Worm (Caenorhabditis elegans) whole organism, L4 larva: ENCODE data around the gene npl-10.

Experiments used
- D1046.2 ChIP-seq: fragments of 200-800 bp; sonication (Bioruptor generic); IDR thresholded peaks from 2 replicates; pipeline ENCODE4 v1.3.6; 2022; ENCODE audit warnings: missing genetic modification characterization, missing compliant biosample characterization
- Y75B8A.6 ChIP-seq: fragments of 200-800 bp; sonication (Bioruptor generic); IDR thresholded peaks from 2 replicates; pipeline ENCODE4 v1.3.6; 2022; ENCODE audit warnings: missing genetic modification reagents, missing genetic modification characterization, missing compliant biosample characterization
- aha-1 ChIP-seq: fragments of 150-350 bp; peaks from one replicate; lab custom pipeline; 2014; ENCODE audit warnings: missing biosample characterization, missing genetic modification characterization
- ceh-20 ChIP-seq: fragments of 200-800 bp; sonication (Bioruptor generic); IDR thresholded peaks from 2 replicates; pipeline ENCODE4 v1.3.6; 2022; ENCODE audit warnings: missing genetic modification reagents, missing genetic modification characterization, missing compliant biosample characterization
- ceh-62 ChIP-seq: sonication (generic microtip); optimal IDR thresholded peaks from 2 replicates; lab custom pipeline; 2017; ENCODE audit warnings: missing biosample characterization, missing genetic modification characterization
- ces-1 ChIP-seq: fragments of 150-350 bp; sonication (generic microtip); optimal IDR thresholded peaks from 4 replicates; lab custom pipeline; 2014; ENCODE audit warnings: missing biosample characterization, missing genetic modification reagents, missing genetic modification characterization
- daf-16 ChIP-seq, 3 experiments: sonication (generic microtip); optimal IDR thresholded peaks; 2 replicates each; lab custom pipeline; 2016 to 2017; ENCODE audit warnings: missing genetic modification characterization in 3 of 3, missing genetic modification reagents in 3 of 3, mild to moderate bottlenecking in 2 of 3, missing compliant biosample characterization in 2 of 3, missing biosample characterization in 1 of 3, moderate library complexity in 1 of 3
- dmd-6 ChIP-seq: fragments of 200-800 bp; sonication (Bioruptor generic); IDR thresholded peaks from 2 replicates; pipeline ENCODE4 v1.3.6; 2022; ENCODE audit warnings: missing genetic modification reagents, missing genetic modification characterization, missing compliant biosample characterization
- dmd-8 ChIP-seq: fragments of 200-800 bp; sonication (Bioruptor generic); IDR thresholded peaks from 2 replicates; pipeline ENCODE4 v1.3.6; 2022; ENCODE audit warnings: missing genetic modification characterization, missing compliant biosample characterization
- duxl-1 ChIP-seq: sonication (generic microtip); optimal IDR thresholded peaks from 2 replicates; lab custom pipeline; 2016; ENCODE audit warnings: mild to moderate bottlenecking, missing genetic modification characterization, moderate library complexity, missing compliant biosample characterization; ENCODE audit not compliant: poor library complexity
- dve-1 ChIP-seq: sonication (generic microtip); optimal IDR thresholded peaks from 2 replicates; lab custom pipeline; 2017; ENCODE audit warnings: antibody characterized with exemption, mild to moderate bottlenecking, missing genetic modification characterization, missing compliant biosample characterization; ENCODE audit not compliant: insufficient read depth
- fkh-10 ChIP-seq: fragments of 150-350 bp; optimal IDR thresholded peaks from 2 replicates; lab custom pipeline; 2014; ENCODE audit warnings: missing biosample characterization, missing genetic modification reagents, missing genetic modification characterization
- fos-1 ChIP-seq: fragments of 150-350 bp; optimal IDR thresholded peaks from 2 replicates; lab custom pipeline; 2014; ENCODE audit warnings: missing biosample characterization, missing genetic modification characterization
- hif-1 ChIP-seq, 2 experiments: sonication (generic microtip); optimal IDR thresholded peaks; 2 replicates each; lab custom pipeline; 2016 to 2017; ENCODE audit warnings: missing compliant biosample characterization in 2 of 2, missing genetic modification characterization in 2 of 2, missing genetic modification reagents in 2 of 2, missing genotype in 2 of 2, mild to moderate bottlenecking in 1 of 2
- hlh-11 ChIP-seq: fragments of 200-800 bp; sonication (Bioruptor generic); optimal IDR thresholded peaks from 2 replicates; lab custom pipeline; 2018; ENCODE audit warnings: mild to moderate bottlenecking, missing genetic modification characterization, missing compliant biosample characterization
- hlh-30 ChIP-seq: sonication (generic microtip); optimal IDR thresholded peaks from 2 replicates; lab custom pipeline; 2017; ENCODE audit warnings: antibody characterized with exemption, mild to moderate bottlenecking, missing genetic modification characterization, missing compliant biosample characterization; ENCODE audit not compliant: insufficient read depth
- jun-1 ChIP-seq: fragments of 150-350 bp; optimal IDR thresholded peaks from 2 replicates; lab custom pipeline; 2014; ENCODE audit warnings: missing biosample characterization, missing genetic modification reagents, missing genetic modification characterization
- lim-7 ChIP-seq: fragments of 200-800 bp; sonication (Bioruptor generic); IDR thresholded peaks from 2 replicates; pipeline ENCODE4 v1.3.6; 2022; ENCODE audit warnings: missing genetic modification characterization, missing compliant biosample characterization
- madf-5 ChIP-seq, 2 experiments: fragments of 200-800 bp; sonication (Bioruptor generic); IDR thresholded peaks; 2 replicates each; pipeline ENCODE4 v1.3.6; 2022; ENCODE audit warnings: missing compliant biosample characterization in 2 of 2, missing genetic modification characterization in 2 of 2
- mdl-1 ChIP-seq, 2 experiments: fragments of 150-350 bp in 1 of 2; sonication (generic microtip) in 1 of 2; optimal IDR thresholded peaks; 2 replicates each; lab custom pipeline; 2014 to 2017; ENCODE audit warnings: missing biosample characterization in 2 of 2, missing genetic modification characterization in 2 of 2
- mdt-29 ChIP-seq: fragments of 200-800 bp; sonication (Bioruptor generic); IDR thresholded peaks from 2 replicates; pipeline ENCODE4 v1.3.6; 2022; ENCODE audit warnings: missing genetic modification reagents, missing genetic modification characterization, missing compliant biosample characterization
- mes-2 ChIP-seq: sonication (generic microtip); optimal IDR thresholded peaks from 2 replicates; lab custom pipeline; 2016; ENCODE audit warnings: missing genotype, mild to moderate bottlenecking, missing genetic modification characterization, missing compliant biosample characterization; ENCODE audit not compliant: poor library complexity, severe bottlenecking
- mxl-3 ChIP-seq: fragments of 200-800 bp; sonication (Bioruptor generic); optimal IDR thresholded peaks from 2 replicates; lab custom pipeline; 2018; ENCODE audit warnings: mild to moderate bottlenecking, missing genetic modification characterization, missing compliant biosample characterization
- nhr-10 ChIP-seq: fragments of 150-350 bp; optimal IDR thresholded peaks from 2 replicates; lab custom pipeline; 2014; ENCODE audit warnings: missing biosample characterization, missing genetic modification characterization
- nhr-111 ChIP-seq: fragments of 200-800 bp; sonication (Bioruptor generic); optimal IDR thresholded peaks from 2 replicates; lab custom pipeline; 2018; ENCODE audit warnings: mild to moderate bottlenecking, missing genetic modification characterization, missing compliant biosample characterization
- nhr-237 ChIP-seq: sonication (generic microtip); optimal IDR thresholded peaks from 2 replicates; lab custom pipeline; 2017; ENCODE audit warnings: missing biosample characterization, missing genetic modification characterization
- nhr-28 ChIP-seq: fragments of 150-350 bp; optimal IDR thresholded peaks from 2 replicates; lab custom pipeline; 2014; ENCODE audit warnings: missing biosample characterization, missing genetic modification characterization
- nhr-77 ChIP-seq: fragments of 150-350 bp; optimal IDR thresholded peaks from 2 replicates; lab custom pipeline; 2014; ENCODE audit warnings: missing biosample characterization, missing genetic modification characterization
- pha-4 ChIP-seq, 2 experiments: fragments of 150-350 bp in 1 of 2; fragments of 200-800 bp in 1 of 2; sonication (Bioruptor generic) in 1 of 2; IDR thresholded peaks in 1 of 2; optimal IDR thresholded peaks in 1 of 2; 2 replicates each; pipeline versions ENCODE4 v1.3.6 to Lab custom; 2014 to 2022; ENCODE audit warnings: missing genetic modification characterization in 2 of 2, missing genetic modification reagents in 2 of 2, missing biosample characterization in 1 of 2, missing compliant biosample characterization in 1 of 2
- php-3 ChIP-seq: fragments of 200-800 bp; sonication (Bioruptor generic); IDR thresholded peaks from 2 replicates; pipeline ENCODE4 v1.3.6; 2022; ENCODE audit warnings: missing genetic modification reagents, missing genetic modification characterization, missing compliant biosample characterization
- pqm-1 ChIP-seq: sonication (generic microtip); optimal IDR thresholded peaks from 2 replicates; lab custom pipeline; 2017; ENCODE audit warnings: missing biosample characterization, missing genetic modification characterization
- set-16 ChIP-seq: fragments of 200-800 bp; sonication (Bioruptor generic); IDR thresholded peaks from 2 replicates; pipeline ENCODE4 v1.3.6; 2022; ENCODE audit warnings: missing genetic modification reagents, missing genetic modification characterization, missing compliant biosample characterization
- skn-1 ChIP-seq: fragments of 150-350 bp; optimal IDR thresholded peaks from 2 replicates; lab custom pipeline; 2014; ENCODE audit warnings: missing biosample characterization, missing genetic modification characterization
- snpc-1.2 ChIP-seq: fragments of 200-800 bp; sonication (Bioruptor generic); IDR thresholded peaks from 2 replicates; pipeline ENCODE4 v1.3.6; 2022; ENCODE audit warnings: missing genetic modification reagents, missing genetic modification characterization, missing compliant biosample characterization
- spr-1 ChIP-seq: sonication (generic microtip); optimal IDR thresholded peaks from 2 replicates; lab custom pipeline; 2016; ENCODE audit warnings: mild to moderate bottlenecking, missing genetic modification characterization, missing compliant biosample characterization
- tag-97 ChIP-seq: fragments of 200-800 bp; sonication (Bioruptor generic); IDR thresholded peaks from 2 replicates; pipeline ENCODE4 v1.3.6; 2022; ENCODE audit warnings: missing genetic modification characterization, missing compliant biosample characterization
- unc-39 ChIP-seq: sonication (generic microtip); optimal IDR thresholded peaks from 2 replicates; lab custom pipeline; 2017; ENCODE audit warnings: missing biosample characterization, missing genetic modification characterization
- unc-62 ChIP-seq, 3 experiments: fragments of 150-350 bp in 1 of 3; sonication (generic microtip); optimal IDR thresholded peaks in 2 of 3; peaks in 1 of 3; 1 replicate in 1 of 3; 2 replicates in 2 of 3; lab custom pipeline; 2014 to 2017; ENCODE audit warnings: missing biosample characterization in 3 of 3, missing genetic modification characterization in 3 of 3, missing genetic modification reagents in 3 of 3, missing genotype in 1 of 3
- zfp-3 ChIP-seq: fragments of 200-800 bp; sonication (Bioruptor generic); conservative IDR thresholded peaks from 2 replicates; pipeline ENCODE4 v1.3.6; 2022; ENCODE audit warnings: missing genetic modification reagents, missing genetic modification characterization, missing compliant biosample characterization

Gene npl-10

ce11 chrIII:3972687-3973086 lies 37.0 kb upstream of the npl-10 start, which contains the start of gene R10E9.4:
Gene R10E9.4 (minus strand): TSS chrIII:3972787.
- TF ChIP-seq ceh-20 (GFP tag; lab: Robert Waterston, UW) (no peak), aha-1 (tag; lab: Kevin White, UChicago) (peak; percentile 41)

ce11 chrIII:3970395-3970794 lies 34.7 kb upstream of the npl-10 start:
- TF ChIP-seq pha-4 (GFP tag; IDR thresholded peaks at IDR 0.05; lab: Robert Waterston, UW) (no peak), pha-4 (tag; optimal IDR thresholded peaks at IDR 0.05; lab: Kevin White, UChicago) (no peak), ces-1 (peak; percentile 79)

ce11 chrIII:3969133-3969532 lies 33.4 kb upstream of the npl-10 start:
- TF ChIP-seq spr-1 (no peak), zfp-3 (no peak), nhr-10 (no peak), unc-62 (GFP tag; optimal IDR thresholded peaks at IDR 0.05 in 1 of 2; lab: Kevin White, UChicago) (peak in 1 of 2 experiments; percentile 91), unc-62 (tag; optimal IDR thresholded peaks at IDR 0.05; lab: Kevin White, UChicago) (no peak), lim-7 (no peak)

ce11 chrIII:3966143-3966542 lies 30.4 kb upstream of the npl-10 start:
- TF ChIP-seq unc-62 (GFP tag; optimal IDR thresholded peaks at IDR 0.05 in 1 of 2; lab: Kevin White, UChicago) = peak in 1 of 2 experiments; percentile 93
- no peak for TF ChIP-seq unc-62 (tag; optimal IDR thresholded peaks at IDR 0.05; lab: Kevin White, UChicago)
- no peak for TF ChIP-seq nhr-237 (tag; lab: Kevin White, UChicago)

ce11 chrIII:3964237-3964636 lies 28.5 kb upstream of the npl-10 start, which contains the start of gene R10E9.2:
Gene R10E9.2 (minus strand): TSS chrIII:3964337.
- TF ChIP-seq fkh-10 (GFP tag; lab: Kevin White, UChicago) = no peak
- TF ChIP-seq skn-1 (tag; lab: Kevin White, UChicago) = no peak
- no peak for TF ChIP-seq mxl-3 (GFP tag; lab: Kevin White, UChicago)
- no peak for TF ChIP-seq nhr-111 (GFP tag; lab: Kevin White, UChicago)
- TF ChIP-seq ces-1 = no peak
- TF ChIP-seq dmd-8 (GFP tag; lab: Robert Waterston, UW) = no peak
- TF ChIP-seq jun-1 = no peak
- no peak for TF ChIP-seq D1046.2 (GFP tag; lab: Robert Waterston, UW)
- no peak for TF ChIP-seq tag-97 (GFP tag; lab: Robert Waterston, UW)
- no peak for TF ChIP-seq duxl-1 (tag; lab: Kevin White, UChicago)
- TF ChIP-seq mdt-29 = no peak
- TF ChIP-seq snpc-1.2 = no peak
- TF ChIP-seq dve-1 (tag; lab: Kevin White, UChicago) = no peak
- TF ChIP-seq daf-16 (GFP tag; optimal IDR thresholded peaks at IDR 0.05; lab: Kevin White, UChicago) = no peak
- TF ChIP-seq daf-16 (tag; optimal IDR thresholded peaks at IDR 0.05; lab: Kevin White, UChicago) = no peak
- no peak for TF ChIP-seq hif-1 (tag; optimal IDR thresholded peaks at IDR 0.05; lab: Kevin White, UChicago)
- TF ChIP-seq nhr-10 = no peak
- TF ChIP-seq nhr-77 (tag; lab: Kevin White, UChicago) = no peak
- no peak for TF ChIP-seq Y75B8A.6 (GFP tag; lab: Robert Waterston, UW)
- no peak for TF ChIP-seq mes-2
- TF ChIP-seq, all 104 proteins: peak for 0

ce11 chrIII:3959987-3960386 lies 24.3 kb upstream of the npl-10 start, which contains the start of gene R10E9.3:
Gene R10E9.3 (plus strand): TSS chrIII:3960221.
- TF ChIP-seq hlh-11 (tag; lab: Kevin White, UChicago) (peak; percentile 53), madf-5 (GFP tag; IDR thresholded peaks at IDR 0.05; lab: Robert Waterston, UW) (no peak), unc-39 (tag; lab: Kevin White, UChicago) (no peak), aha-1 (tag; lab: Kevin White, UChicago) (peak; percentile 85), php-3 (GFP tag; lab: Robert Waterston, UW) (peak; percentile 72), pqm-1 (peak; percentile 25), nhr-28 (tag; lab: Kevin White, UChicago) (peak; percentile 19), hlh-30 (tag; lab: Kevin White, UChicago) (peak; percentile 35), ceh-62 (tag; lab: Kevin White, UChicago) (no peak), dmd-8 (GFP tag; lab: Robert Waterston, UW) (no peak), daf-16 (GFP tag; optimal IDR thresholded peaks at IDR 0.05; lab: Kevin White, UChicago) (no peak), daf-16 (tag; optimal IDR thresholded peaks at IDR 0.05; lab: Kevin White, UChicago) (peak; percentile 51), D1046.2 (GFP tag; lab: Robert Waterston, UW) (no peak), mes-2 (peak; percentile 18), dmd-6 (GFP tag; lab: Robert Waterston, UW) (peak; percentile 33; the same call in 1 of the 2 replicates), dve-1 (tag; lab: Kevin White, UChicago) (peak; percentile 38), mdl-1 (tag; optimal IDR thresholded peaks at IDR 0.05; lab: Kevin White, UChicago) (peak in 1 of 2 experiments; percentile 30), fos-1 (tag; lab: Kevin White, UChicago) (no peak), set-16 (GFP tag; lab: Robert Waterston, UW) (no peak)
